Fruit fly (Drosophila melanogaster) whole organism, adult: ENCODE data around the gene Pfas.
A peak's percentile ranks its signal among the peaks of the same experiment; 100 is the strongest.

Source experiments
- CG11617 ChIP-seq: fragments of 200-800 bp; sonication (Bioruptor generic); optimal IDR thresholded peaks from 2 replicates; lab custom pipeline; 2017; ENCODE audit warnings: mild to moderate bottlenecking, missing biosample characterization, missing genetic modification reagents, missing genetic modification characterization
- CG12768 ChIP-seq: fragments of 200-800 bp; sonication (Bioruptor generic); optimal IDR thresholded peaks from 2 replicates; lab custom pipeline; 2017; ENCODE audit warnings: missing biosample characterization, missing genetic modification characterization, mild to moderate bottlenecking, moderate library complexity, missing genetic modification reagents
- CG14711 ChIP-seq: fragments of 200-800 bp; sonication (Bioruptor generic); optimal IDR thresholded peaks from 2 replicates; lab custom pipeline; 2018; ENCODE audit warnings: missing biosample characterization, mild to moderate bottlenecking, missing genetic modification characterization, moderate library complexity
- CG1620 ChIP-seq: fragments of 200-800 bp; sonication (Bioruptor generic); optimal IDR thresholded peaks from 2 replicates; lab custom pipeline; 2016; ENCODE audit warnings: missing biosample characterization, missing genetic modification characterization
- CG33017 ChIP-seq: fragments of 200-800 bp; sonication (Bioruptor generic); optimal IDR thresholded peaks from 2 replicates; lab custom pipeline; 2018; ENCODE audit warnings: missing biosample characterization, mild to moderate bottlenecking, missing genetic modification characterization, moderate library complexity
- CG5204 ChIP-seq: fragments of 200-800 bp; sonication (Bioruptor generic); optimal IDR thresholded peaks from 2 replicates; lab custom pipeline; 2016; ENCODE audit warnings: missing biosample characterization, missing genetic modification characterization
- CG7045 ChIP-seq: fragments of 200-800 bp; sonication (Bioruptor generic); optimal IDR thresholded peaks from 2 replicates; lab custom pipeline; 2017; ENCODE audit warnings: missing biosample characterization, mild to moderate bottlenecking, missing genetic modification characterization
- CG7101 ChIP-seq: fragments of 200-800 bp; sonication (Bioruptor generic); optimal IDR thresholded peaks from 2 replicates; lab custom pipeline; 2018; ENCODE audit warnings: missing biosample characterization, mild to moderate bottlenecking, missing genetic modification characterization, moderate library complexity
- Clk ChIP-seq: fragments of 200-800 bp; sonication (Bioruptor generic); optimal IDR thresholded peaks from 2 replicates; lab custom pipeline; 2017; ENCODE audit warnings: missing biosample characterization, missing genetic modification characterization
- Crg-1 ChIP-seq: fragments of 200-800 bp; sonication (Bioruptor generic); optimal IDR thresholded peaks from 2 replicates; lab custom pipeline; 2016; ENCODE audit warnings: missing biosample characterization, missing genetic modification characterization
- Hr96 ChIP-seq: fragments of 200-800 bp; sonication (Bioruptor generic); optimal IDR thresholded peaks from 2 replicates; lab custom pipeline; 2016; ENCODE audit warnings: missing biosample characterization, missing genetic modification characterization
- Mnt ChIP-seq: fragments of 200-800 bp; sonication (Bioruptor generic); optimal IDR thresholded peaks from 2 replicates; lab custom pipeline; 2016; ENCODE audit warnings: missing biosample characterization, mild to moderate bottlenecking, missing genetic modification characterization
- bab1 ChIP-seq: fragments of 200-800 bp; sonication (Bioruptor generic); optimal IDR thresholded peaks from 3 replicates; lab custom pipeline; 2019; ENCODE audit warnings: missing biosample characterization, mild to moderate bottlenecking, missing genetic modification characterization, moderate library complexity
- cic ChIP-seq: fragments of 200-800 bp; sonication (Bioruptor generic); optimal IDR thresholded peaks from 2 replicates; lab custom pipeline; 2017; ENCODE audit warnings: missing biosample characterization, mild to moderate bottlenecking, missing genetic modification characterization, moderate library complexity
- cnc ChIP-seq, 2 experiments: fragments of >200 bp; optimal IDR thresholded peaks; 2 replicates each; lab custom pipeline; 2017
- kay ChIP-seq: fragments of 200-800 bp; sonication (Bioruptor generic); peaks from one replicate; lab custom pipeline; 2016; ENCODE audit warnings: missing biosample characterization, missing genetic modification characterization, borderline replicate concordance
- ovo ChIP-seq: fragments of 200-800 bp; sonication (Bioruptor generic); optimal IDR thresholded peaks from 2 replicates; lab custom pipeline; 2016; ENCODE audit warnings: missing biosample characterization, missing genetic modification characterization
- pad ChIP-seq: fragments of 200-800 bp; sonication (Bioruptor generic); optimal IDR thresholded peaks from 3 replicates; lab custom pipeline; 2017; ENCODE audit warnings: missing biosample characterization, missing genetic modification characterization, mild to moderate bottlenecking, moderate library complexity, missing genetic modification reagents
- tj ChIP-seq: fragments of 200-800 bp; sonication (Bioruptor generic); optimal IDR thresholded peaks from 3 replicates; lab custom pipeline; 2017; ENCODE audit warnings: missing biosample characterization, mild to moderate bottlenecking, missing genetic modification characterization, moderate library complexity
- toe ChIP-seq: fragments of 200-800 bp; sonication (Bioruptor generic); optimal IDR thresholded peaks from 2 replicates; lab custom pipeline; 2016; ENCODE audit warnings: missing biosample characterization, missing genetic modification characterization

Gene Pfas

dm6 chr2L:6068544-6069251, 22.8 kb upstream of the Pfas start, which contains the start of the genes CG9150 and Pfdn1:
Gene CG9150, minus strand, starts transcription at chr2L:6068594.
Gene Pfdn1, plus strand, starts transcription at chr2L:6069079.
- no peak for TF ChIP-seq CG1620
- TF ChIP-seq cic (GFP tag; lab: Kevin White, UChicago) = no peak
- TF ChIP-seq bab1 (GFP tag; lab: Kevin White, UChicago) = peak; percentile 66
- no peak for TF ChIP-seq Crg-1 (GFP tag; lab: Kevin White, UChicago)
- TF ChIP-seq CG7045 (GFP tag; lab: Kevin White, UChicago) = no peak
- TF ChIP-seq CG7101 (tag; lab: Kevin White, UChicago) = peak; percentile 22
- TF ChIP-seq kay (GFP tag; lab: Kevin White, UChicago) = no peak
- peak; percentile 66 for TF ChIP-seq Mnt (GFP tag; lab: Kevin White, UChicago)
- TF ChIP-seq CG11617 (GFP tag; lab: Kevin White, UChicago) = no peak
- TF ChIP-seq Hr96 (GFP tag; lab: Kevin White, UChicago) = no peak
- TF ChIP-seq tj (GFP tag; lab: Kevin White, UChicago) = peak; percentile 16
- TF ChIP-seq CG5204 = no peak
- no peak for TF ChIP-seq toe
- TF ChIP-seq ovo = no peak
- TF ChIP-seq pad (GFP tag; lab: Kevin White, UChicago) = no peak
- TF ChIP-seq CG33017 (tag; lab: Kevin White, UChicago) = no peak
- TF ChIP-seq cnc (optimal IDR thresholded peaks at IDR 0.05; lab: Kevin White, UChicago) = no peak
- TF ChIP-seq CG12768 (GFP tag; lab: Kevin White, UChicago) = no peak
- no peak for TF ChIP-seq Clk (GFP tag; lab: Kevin White, UChicago)
- TF ChIP-seq CG14711 (tag; lab: Kevin White, UChicago) = no peak

dm6 chr2L:6065823-6066222, 20.0 kb upstream of the Pfas start, which contains the start of the genes Fbw5 and CG9147:
Gene Fbw5, minus strand, starts transcription at chr2L:6065953.
Gene CG9147, plus strand, starts transcription at chr2L:6065997.
- TF ChIP-seq CG33017 (tag; lab: Kevin White, UChicago) (peak; percentile 99), Crg-1 (GFP tag; lab: Kevin White, UChicago) (peak; percentile 95), toe (peak; percentile 54), tj (GFP tag; lab: Kevin White, UChicago) (peak; percentile 88), Mnt (GFP tag; lab: Kevin White, UChicago) (peak; percentile 78), cnc (optimal IDR thresholded peaks at IDR 0.05; lab: Kevin White, UChicago) (no peak), CG7045 (GFP tag; lab: Kevin White, UChicago) (peak; percentile 89), Hr96 (GFP tag; lab: Kevin White, UChicago) (peak; percentile 87), ovo (no peak), bab1 (GFP tag; lab: Kevin White, UChicago) (peak; percentile 99), Clk (GFP tag; lab: Kevin White, UChicago) (peak; percentile 67), CG1620 (peak; percentile 71), cic (GFP tag; lab: Kevin White, UChicago) (peak; percentile 85), CG7101 (tag; lab: Kevin White, UChicago) (peak; percentile 99), kay (GFP tag; lab: Kevin White, UChicago) (no peak), CG11617 (GFP tag; lab: Kevin White, UChicago) (peak; percentile 93), CG12768 (GFP tag; lab: Kevin White, UChicago) (peak; percentile 97), pad (GFP tag; lab: Kevin White, UChicago) (peak; percentile 88), CG5204 (no peak), CG14711 (tag; lab: Kevin White, UChicago) (peak; percentile 98)

dm6 chr2L:6062382-6063082, 16.7 kb upstream of the Pfas start, which contains the start of the genes ND-51 and CG13994:
Gene ND-51, minus strand, starts transcription at chr2L:6062757.
Gene CG13994, plus strand, starts transcription at chr2L:6062989.
- TF ChIP-seq bab1 (GFP tag; lab: Kevin White, UChicago) (peak; percentile 86), CG33017 (tag; lab: Kevin White, UChicago) (peak; percentile 81), ovo (peak; percentile 74), pad (GFP tag; lab: Kevin White, UChicago) (peak; percentile 67), CG12768 (GFP tag; lab: Kevin White, UChicago) (peak; percentile 76), CG7045 (GFP tag; lab: Kevin White, UChicago) (peak; percentile 83), Mnt (GFP tag; lab: Kevin White, UChicago) (peak; percentile 77), CG7101 (tag; lab: Kevin White, UChicago) (peak; percentile 79), CG11617 (GFP tag; lab: Kevin White, UChicago) (peak; percentile 83), kay (GFP tag; lab: Kevin White, UChicago) (no peak), CG5204 (no peak), CG14711 (tag; lab: Kevin White, UChicago) (peak; percentile 78), cic (GFP tag; lab: Kevin White, UChicago) (peak; percentile 80), cnc (optimal IDR thresholded peaks at IDR 0.05; lab: Kevin White, UChicago) (no peak), Hr96 (GFP tag; lab: Kevin White, UChicago) (peak; percentile 87), Clk (GFP tag; lab: Kevin White, UChicago) (peak; percentile 81), CG1620 (peak; percentile 85), Crg-1 (GFP tag; lab: Kevin White, UChicago) (peak; percentile 61), tj (GFP tag; lab: Kevin White, UChicago) (peak; percentile 61), toe (peak; percentile 94)

dm6 chr2L:6060210-6060609, 14.4 kb upstream of the Pfas start, which contains the start of gene CG34180:
Gene CG34180, plus strand, starts transcription at chr2L:6060510.
- TF ChIP-seq kay (GFP tag; lab: Kevin White, UChicago) = no peak
- no peak for TF ChIP-seq Mnt (GFP tag; lab: Kevin White, UChicago)
- no peak for TF ChIP-seq pad (GFP tag; lab: Kevin White, UChicago)
- TF ChIP-seq ovo = no peak
- TF ChIP-seq bab1 (GFP tag; lab: Kevin White, UChicago) = no peak
- no peak for TF ChIP-seq CG12768 (GFP tag; lab: Kevin White, UChicago)
- no peak for TF ChIP-seq CG1620
- TF ChIP-seq Hr96 (GFP tag; lab: Kevin White, UChicago) = no peak
- TF ChIP-seq CG33017 (tag; lab: Kevin White, UChicago) = no peak
- TF ChIP-seq CG7045 (GFP tag; lab: Kevin White, UChicago) = no peak
- no peak for TF ChIP-seq toe
- TF ChIP-seq Clk (GFP tag; lab: Kevin White, UChicago) = no peak
- TF ChIP-seq tj (GFP tag; lab: Kevin White, UChicago) = no peak
- TF ChIP-seq cnc (optimal IDR thresholded peaks at IDR 0.05; lab: Kevin White, UChicago) = no peak
- no peak for TF ChIP-seq Crg-1 (GFP tag; lab: Kevin White, UChicago)
- no peak for TF ChIP-seq CG7101 (tag; lab: Kevin White, UChicago)
- TF ChIP-seq CG11617 (GFP tag; lab: Kevin White, UChicago) = no peak
- no peak for TF ChIP-seq CG5204
- TF ChIP-seq cic (GFP tag; lab: Kevin White, UChicago) = no peak
